Worm (Caenorhabditis elegans): Measurements from ENCODE around the gene unc-52.

DNA sequence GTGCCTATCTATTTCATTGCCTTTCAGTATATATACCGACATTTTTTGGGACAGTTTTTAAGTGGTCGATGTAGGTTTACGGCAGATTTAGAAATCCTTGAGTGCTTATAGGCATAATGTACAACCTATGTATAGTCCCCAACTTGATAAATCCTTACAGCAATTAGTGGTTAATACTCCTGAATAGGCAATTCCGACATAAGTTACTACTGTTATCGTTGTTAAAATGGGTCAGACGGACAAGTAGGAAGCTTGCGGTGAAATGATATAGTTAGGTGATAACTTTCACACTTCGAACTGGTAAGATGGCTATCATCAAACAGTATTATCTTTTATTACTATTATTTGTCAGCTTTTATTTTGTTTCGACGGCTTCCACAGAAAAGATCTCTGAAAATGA lies 61.5 kb downstream of the unc-52 start, which contains the start of gene mltn-10:
- no peak for TF ChIP-seq snu-23 (GFP tag; optimal IDR thresholded peaks at IDR 0.05)
- no peak for TF ChIP-seq unc-98 (GFP tag; IDR thresholded peaks at IDR 0.05)
